Worm (Caenorhabditis elegans) whole organism, L2 larva: ENCODE measurements around the gene unc-32.

Experiments used
- ZK546.5 ChIP-seq: sonication (generic microtip); optimal IDR thresholded peaks from 2 replicates; lab custom pipeline; 2017; ENCODE audit warnings: missing biosample characterization, missing genetic modification characterization
- ceh-82 ChIP-seq: fragments of 150-350 bp; optimal IDR thresholded peaks from 2 replicates; lab custom pipeline; 2014; ENCODE audit warnings: missing biosample characterization, missing genetic modification characterization
- fos-1 ChIP-seq: fragments of 150-350 bp; optimal IDR thresholded peaks from 2 replicates; lab custom pipeline; 2014; ENCODE audit warnings: missing biosample characterization, missing genetic modification characterization
- lsy-2 ChIP-seq, 2 experiments: fragments of 150-350 bp in 1 of 2; sonication (generic microtip) in 1 of 2; optimal IDR thresholded peaks; 2 replicates each; lab custom pipeline; 2014 to 2017; ENCODE audit warnings: missing biosample characterization in 2 of 2, missing genetic modification characterization in 2 of 2
- mdl-1 ChIP-seq, 2 experiments: fragments of 150-350 bp in 1 of 2; sonication (generic microtip) in 1 of 2; optimal IDR thresholded peaks; 2 replicates each; lab custom pipeline; 2017; ENCODE audit warnings: missing biosample characterization in 2 of 2, missing genetic modification characterization in 2 of 2

ce11 chrIII:8923240-8923734, 17.9 kb downstream of the unc-32 start, which contains the start of gene glb-1:
- TF ChIP-seq ZK546.5 (no peak), lsy-2 (tag; optimal IDR thresholded peaks at IDR 0.05; lab: Kevin White, UChicago) (no peak), fos-1 (tag; lab: Kevin White, UChicago) (no peak), mdl-1 (tag; optimal IDR thresholded peaks at IDR 0.05; lab: Kevin White, UChicago) (no peak), ceh-82 (no peak)
